Worm (Caenorhabditis elegans) whole organism, L4/young adult: Measurements from ENCODE around the gene drap-1.

Experiments used
- dao-5 ChIP-seq: sonication (generic microtip); optimal IDR thresholded peaks from 2 replicates; lab custom pipeline; 2016; ENCODE audit warnings: missing genotype, missing genetic modification characterization, moderate library complexity, missing compliant biosample characterization
- him-1 ChIP-seq: sonication (generic microtip); optimal IDR thresholded peaks from 2 replicates; lab custom pipeline; 2016; ENCODE audit warnings: missing genotype, missing genetic modification reagents, missing genetic modification characterization, missing compliant biosample characterization

ce11 chrV:9764552-9764951 is 34.6 kb downstream of the drap-1 start:
- TF ChIP-seq him-1 (tag; lab: Kevin White, UChicago) = no peak
- TF ChIP-seq dao-5 = no peak
